Fruit fly (Drosophila melanogaster): ENCODE data around the gene knrl.

knrl gene

DNA sequence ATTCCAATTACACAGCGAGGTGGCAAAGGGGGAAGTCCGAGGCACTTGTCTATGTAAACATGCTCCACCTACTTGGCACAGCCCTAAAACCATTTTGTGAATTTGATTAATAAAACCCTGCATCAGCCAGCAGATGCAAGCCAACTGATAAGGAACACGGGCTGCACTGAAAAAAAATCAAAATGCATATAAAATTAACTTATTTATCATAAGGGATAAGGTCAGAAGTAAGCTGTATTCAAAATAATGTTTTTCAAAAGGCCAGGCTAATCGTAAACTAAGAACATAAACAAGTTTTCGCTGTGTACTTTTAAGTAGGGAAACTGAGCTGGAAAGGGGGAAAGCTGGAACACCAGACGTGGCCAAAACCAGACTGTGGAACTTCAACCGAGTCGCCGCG is 68.6 kb downstream of the knrl start (continued):
- TF ChIP-seq Pdp1 (GFP tag; optimal IDR thresholded peaks at IDR 0.05): no peak
- no peak for TF ChIP-seq CG6689 (GFP tag; IDR thresholded peaks at IDR 0.05)
- TF ChIP-seq pho (GFP tag; optimal IDR thresholded peaks at IDR 0.05): no peak
- TF ChIP-seq CG1602 (GFP tag; optimal IDR thresholded peaks at IDR 0.05): no peak
- TF ChIP-seq abd-A (tag; optimal IDR thresholded peaks at IDR 0.05): no peak
- no peak for TF ChIP-seq CG8281 (tag; optimal IDR thresholded peaks at IDR 0.05)
- no peak for TF ChIP-seq CG3281 (GFP tag; optimal IDR thresholded peaks at IDR 0.05)
- TF ChIP-seq Bgb (GFP tag; IDR thresholded peaks at IDR 0.05; ENCODE audit: partially characterized antibody): no peak
- no peak for TF ChIP-seq tll (GFP tag; optimal IDR thresholded peaks at IDR 0.05)
- TF ChIP-seq Hey (tag; optimal IDR thresholded peaks at IDR 0.05): no peak
- TF ChIP-seq tap (tag; optimal IDR thresholded peaks at IDR 0.05): no peak
- TF ChIP-seq ATbp (GFP tag; optimal IDR thresholded peaks at IDR 0.05): peak; percentile 42
- no peak for TF ChIP-seq eyg (GFP tag; optimal IDR thresholded peaks at IDR 0.05)
- TF ChIP-seq CG1603 (tag; optimal IDR thresholded peaks at IDR 0.05): peak; percentile 31
- TF ChIP-seq pfk (GFP tag; optimal IDR thresholded peaks at IDR 0.05): no peak
- no peak for TF ChIP-seq CG32767 (GFP tag; IDR thresholded peaks at IDR 0.05)
- no peak for TF ChIP-seq ranshi (GFP tag; IDR thresholded peaks at IDR 0.05)
- TF ChIP-seq ab (GFP tag; optimal IDR thresholded peaks at IDR 0.05): no peak
- TF ChIP-seq CG4424 (GFP tag; optimal IDR thresholded peaks at IDR 0.05): peak; percentile 19
- peak; percentile 5 for TF ChIP-seq chn (GFP tag; optimal IDR thresholded peaks at IDR 0.05)
- no peak for TF ChIP-seq CG8089 (GFP tag; optimal IDR thresholded peaks at IDR 0.05)
- no peak for TF ChIP-seq CG31365 (tag; optimal IDR thresholded peaks at IDR 0.05)
- no peak for TF ChIP-seq CG2678 (tag; optimal IDR thresholded peaks at IDR 0.05)
- TF ChIP-seq dmrt11E (tag; optimal IDR thresholded peaks at IDR 0.05): peak; percentile 33
- TF ChIP-seq D19A (tag; optimal IDR thresholded peaks at IDR 0.05): no peak
- peak; percentile 9 for TF ChIP-seq CG11504 (tag; optimal IDR thresholded peaks at IDR 0.05)
- peak; percentile 25 for TF ChIP-seq fd96Cb (tag; optimal IDR thresholded peaks at IDR 0.05)
- peak; percentile 18 for TF ChIP-seq CG6254 (GFP tag; optimal IDR thresholded peaks at IDR 0.05)
- TF ChIP-seq CG10267 (tag; optimal IDR thresholded peaks at IDR 0.05): peak; percentile 3
- TF ChIP-seq CG12391 (tag; optimal IDR thresholded peaks at IDR 0.05): peak; percentile 2
- TF ChIP-seq vvl (GFP tag; IDR thresholded peaks at IDR 0.05): peak; percentile 46; the same call in 1 of the 2 replicates
- TF ChIP-seq onecut (GFP tag; IDR thresholded peaks at IDR 0.05): no peak
- TF ChIP-seq Myb (GFP tag; optimal IDR thresholded peaks at IDR 0.05): no peak
- peak; percentile 9; the same call in 1 of the 3 replicates for TF ChIP-seq zfh1 (GFP tag; IDR thresholded peaks at IDR 0.05)
- no peak for TF ChIP-seq ro (GFP tag; IDR thresholded peaks at IDR 0.05)
- no peak for TF ChIP-seq bab2 (GFP tag; optimal IDR thresholded peaks at IDR 0.05)
- peak; percentile 7; the same call in 1 of the 2 replicates for TF ChIP-seq sisA (GFP tag; IDR thresholded peaks at IDR 0.05)
- no peak for TF ChIP-seq Taf1 (GFP tag; IDR thresholded peaks at IDR 0.05)
- TF ChIP-seq D19B (GFP tag; optimal IDR thresholded peaks at IDR 0.05): no peak
- no peak for TF ChIP-seq nerfin-1 (tag; optimal IDR thresholded peaks at IDR 0.05)
- peak; percentile 33 to 57 for TF ChIP-seq bsh (GFP tag; optimal IDR thresholded peaks at IDR 0.05)
- no peak for TF ChIP-seq CG11696 (GFP tag; IDR thresholded peaks at IDR 0.05)
- TF ChIP-seq CG2129 (GFP tag; IDR thresholded peaks at IDR 0.05; ENCODE audit: partially characterized antibody): no peak
- TF ChIP-seq dm (GFP tag; optimal IDR thresholded peaks at IDR 0.05): no peak
- no peak for TF ChIP-seq Sin3A (optimal IDR thresholded peaks at IDR 0.05)
- no peak for TF ChIP-seq Hmr (GFP tag; optimal IDR thresholded peaks at IDR 0.05)
- TF ChIP-seq Dfd (GFP tag; optimal IDR thresholded peaks at IDR 0.05): no peak
- TF ChIP-seq Stat92E (GFP tag; optimal IDR thresholded peaks at IDR 0.05): no peak
- TF ChIP-seq oc (tag; optimal IDR thresholded peaks at IDR 0.05): peak; percentile 13
- no peak for TF ChIP-seq da (GFP tag; optimal IDR thresholded peaks at IDR 0.05)
- no peak for TF ChIP-seq CG7745 (tag; optimal IDR thresholded peaks at IDR 0.05)

Data from whole organism, embryonic.